Fruit fly (Drosophila melanogaster) whole organism, embryonic: ENCODE data around the gene CG42449.
A peak's percentile ranks its signal among the peaks of the same experiment; 100 is the strongest.

Experiments used
- ATbp ChIP-seq: fragments of 200-800 bp; sonication (Bioruptor generic); optimal IDR thresholded peaks from 2 replicates; lab custom pipeline; 2017; ENCODE audit warnings: missing biosample characterization, mild to moderate bottlenecking, missing genetic modification characterization, missing genetic modification reagents
- Asciz ChIP-seq: fragments of 200-800 bp; sonication (Bioruptor generic); optimal IDR thresholded peaks from 2 replicates; lab custom pipeline; 2017; ENCODE audit warnings: missing biosample characterization, mild to moderate bottlenecking, missing genetic modification characterization, missing genetic modification reagents
- CG12219 ChIP-seq: fragments of 200-800 bp; sonication (Bioruptor generic); optimal IDR thresholded peaks from 3 replicates; lab custom pipeline; 2018; ENCODE audit warnings: missing biosample characterization, mild to moderate bottlenecking, missing genetic modification characterization
- CG12744 ChIP-seq: fragments of 200-800 bp; sonication (Bioruptor generic); optimal IDR thresholded peaks from 2 replicates; lab custom pipeline; 2016; ENCODE audit warnings: missing biosample characterization, missing genetic modification characterization
- CG16813 ChIP-seq: fragments of 200-800 bp; sonication (Bioruptor generic); IDR thresholded peaks from 3 replicates; pipeline ENCODE4 v1.3.6; 2022; ENCODE audit warnings: missing biosample characterization, missing genetic modification characterization; ENCODE audit not compliant: partially characterized antibody
- CG16815 ChIP-seq: fragments of 200-800 bp; sonication (Bioruptor generic); optimal IDR thresholded peaks from 3 replicates; lab custom pipeline; 2017; ENCODE audit warnings: missing biosample characterization, mild to moderate bottlenecking, missing genetic modification characterization
- CG18599 ChIP-seq: fragments of 200-800 bp; sonication (Bioruptor generic); optimal IDR thresholded peaks from 3 replicates; lab custom pipeline; 2017; ENCODE audit warnings: missing biosample characterization, missing genetic modification characterization, mild to moderate bottlenecking, moderate library complexity, missing genetic modification reagents
- CG2116 ChIP-seq: fragments of 200-800 bp; sonication (Bioruptor generic); optimal IDR thresholded peaks from 3 replicates; lab custom pipeline; 2018; ENCODE audit warnings: missing biosample characterization, mild to moderate bottlenecking, missing genetic modification characterization
- CG3065 ChIP-seq: fragments of 200-800 bp; sonication (Bioruptor generic); optimal IDR thresholded peaks from 2 replicates; lab custom pipeline; 2016; ENCODE audit warnings: missing biosample characterization, missing genetic modification characterization
- CG31388 ChIP-seq: fragments of 200-800 bp; sonication (Bioruptor generic); optimal IDR thresholded peaks from 2 replicates; lab custom pipeline; 2016; ENCODE audit warnings: missing biosample characterization, missing genetic modification characterization
- CG42726 ChIP-seq: fragments of 200-800 bp; sonication (Bioruptor generic); IDR thresholded peaks from 2 replicates; pipeline ENCODE4 v1.3.6; 2022; ENCODE audit warnings: missing biosample characterization, missing genetic modification characterization; ENCODE audit not compliant: partially characterized antibody
- CG4617 ChIP-seq: fragments of 200-800 bp; sonication (Bioruptor generic); optimal IDR thresholded peaks from 3 replicates; lab custom pipeline; 2016; ENCODE audit warnings: missing biosample characterization, missing genetic modification characterization, borderline replicate concordance
- CG6654 ChIP-seq: fragments of 200-800 bp; sonication (Bioruptor generic); optimal IDR thresholded peaks from 2 replicates; lab custom pipeline; 2017; ENCODE audit warnings: missing biosample characterization, mild to moderate bottlenecking, missing genetic modification characterization
- CG6765 ChIP-seq: fragments of 200-800 bp; sonication (Bioruptor generic); optimal IDR thresholded peaks from 3 replicates; lab custom pipeline; 2017; ENCODE audit warnings: missing biosample characterization, mild to moderate bottlenecking, missing genetic modification characterization
- CG8089 ChIP-seq: fragments of 200-800 bp; sonication (Bioruptor generic); optimal IDR thresholded peaks from 3 replicates; lab custom pipeline; 2016; ENCODE audit warnings: missing biosample characterization, missing genetic modification characterization
- CG8290 ChIP-seq, 3 experiments: fragments of 200-800 bp; sonication (Bioruptor generic); optimal IDR thresholded peaks; 2 replicates each; lab custom pipeline; 2016 to 2019; ENCODE audit warnings: missing biosample characterization in 3 of 3, missing genetic modification characterization in 3 of 3, mild to moderate bottlenecking in 2 of 3, moderate library complexity in 1 of 3
- CG8478 ChIP-seq: fragments of >200 bp; optimal IDR thresholded peaks from 2 replicates; lab custom pipeline; 2018
- CG8765 ChIP-seq: fragments of 200-800 bp; sonication (Bioruptor generic); IDR thresholded peaks from 2 replicates; pipeline ENCODE4 v1.3.6; 2022; ENCODE audit warnings: missing biosample characterization, missing genetic modification characterization
- CG9215 ChIP-seq: fragments of 200-800 bp; sonication (Bioruptor generic); IDR thresholded peaks from 2 replicates; pipeline ENCODE4 v1.3.6; 2022; ENCODE audit warnings: missing biosample characterization, missing genetic modification characterization
- Camta ChIP-seq: fragments of 200-800 bp; sonication (Bioruptor generic); optimal IDR thresholded peaks from 2 replicates; lab custom pipeline; 2016; ENCODE audit warnings: missing biosample characterization, missing genetic modification characterization
- E2f1 ChIP-seq: fragments of 200-800 bp; sonication (Bioruptor generic); IDR thresholded peaks from 2 replicates; pipeline ENCODE4 v1.3.6; 2022; ENCODE audit warnings: missing biosample characterization, missing genetic modification characterization
- Hey ChIP-seq: fragments of 200-800 bp; sonication (Bioruptor generic); optimal IDR thresholded peaks from 3 replicates; lab custom pipeline; 2018; ENCODE audit warnings: missing biosample characterization, mild to moderate bottlenecking, missing genetic modification characterization
- MTF-1 ChIP-seq: fragments of 200-800 bp; sonication (Bioruptor generic); optimal IDR thresholded peaks from 2 replicates; lab custom pipeline; 2018; ENCODE audit warnings: missing biosample characterization, mild to moderate bottlenecking, missing genetic modification characterization, borderline replicate concordance
- Meics ChIP-seq: fragments of 200-800 bp; sonication (Bioruptor generic); optimal IDR thresholded peaks from 2 replicates; lab custom pipeline; 2017; ENCODE audit warnings: missing biosample characterization, mild to moderate bottlenecking, missing genetic modification characterization
- NC2α ChIP-seq: fragments of 200-800 bp; sonication (Bioruptor generic); optimal IDR thresholded peaks from 2 replicates; lab custom pipeline; 2016; ENCODE audit warnings: missing biosample characterization, missing genetic modification characterization
- NK7.1 ChIP-seq: fragments of 200-800 bp; sonication (Bioruptor generic); optimal IDR thresholded peaks from 3 replicates; lab custom pipeline; 2016; ENCODE audit warnings: missing biosample characterization, missing genetic modification characterization
- Rfx ChIP-seq: fragments of 200-800 bp; sonication (Bioruptor generic); IDR thresholded peaks from 2 replicates; pipeline ENCODE4 v1.3.6; 2022; ENCODE audit warnings: missing biosample characterization, missing genetic modification characterization
- Sry-β ChIP-seq: fragments of 200-800 bp; sonication (Bioruptor generic); optimal IDR thresholded peaks from 2 replicates; lab custom pipeline; 2018; ENCODE audit warnings: missing biosample characterization, mild to moderate bottlenecking, missing genetic modification characterization, moderate library complexity
- Stat92E ChIP-seq, 3 experiments: fragments of >200 bp in 2 of 3; fragments of 200-800 bp in 1 of 3; sonication (Bioruptor generic) in 1 of 3; optimal IDR thresholded peaks; 2 replicates each; lab custom pipeline; 2017 to 2019; ENCODE audit warnings: missing biosample characterization in 3 of 3, missing genetic modification characterization in 3 of 3, mild to moderate bottlenecking in 1 of 3, moderate library complexity in 1 of 3
- TFAM ChIP-seq: fragments of 200-800 bp; sonication (Bioruptor generic); optimal IDR thresholded peaks from 2 replicates; lab custom pipeline; 2017; ENCODE audit warnings: missing biosample characterization, missing genetic modification characterization, inconsistent platforms
- ac ChIP-seq: fragments of 200-800 bp; sonication (Bioruptor generic); optimal IDR thresholded peaks from 3 replicates; lab custom pipeline; 2017; ENCODE audit warnings: missing biosample characterization, mild to moderate bottlenecking, missing genetic modification characterization
- ato ChIP-seq: fragments of 200-800 bp; sonication (Bioruptor generic); IDR thresholded peaks from 2 replicates; pipeline ENCODE4 v1.3.6; 2022; ENCODE audit warnings: missing biosample characterization, missing genetic modification characterization; ENCODE audit not compliant: partially characterized antibody
- bab2 ChIP-seq: fragments of 200-800 bp; sonication (Bioruptor generic); optimal IDR thresholded peaks from 2 replicates; lab custom pipeline; 2016; ENCODE audit warnings: missing biosample characterization, missing genetic modification characterization
- bowl ChIP-seq: fragments of 200-800 bp; sonication (Bioruptor generic); IDR thresholded peaks from 2 replicates; pipeline ENCODE4 v1.3.6; 2022; ENCODE audit warnings: missing biosample characterization, missing genetic modification characterization
- br ChIP-seq: fragments of >200 bp; optimal IDR thresholded peaks from 2 replicates; lab custom pipeline; 2017
- corto ChIP-seq: fragments of 200-800 bp; sonication (Bioruptor generic); optimal IDR thresholded peaks from 2 replicates; lab custom pipeline; 2016; ENCODE audit warnings: missing biosample characterization, mild to moderate bottlenecking, missing genetic modification characterization, moderate library complexity
- da ChIP-seq: fragments of 200-800 bp; sonication (Bioruptor generic); optimal IDR thresholded peaks from 2 replicates; lab custom pipeline; 2016; ENCODE audit warnings: missing biosample characterization, missing genetic modification characterization
- dmrt11E ChIP-seq: fragments of 200-800 bp; sonication (Bioruptor generic); optimal IDR thresholded peaks from 3 replicates; lab custom pipeline; 2018; ENCODE audit warnings: missing biosample characterization, mild to moderate bottlenecking, missing genetic modification characterization, moderate library complexity
- gcm2 ChIP-seq: fragments of 200-800 bp; sonication (Bioruptor generic); optimal IDR thresholded peaks from 2 replicates; lab custom pipeline; 2016; ENCODE audit warnings: missing biosample characterization, missing genetic modification characterization
- gem ChIP-seq: fragments of 200-800 bp; sonication (Bioruptor generic); optimal IDR thresholded peaks from 2 replicates; lab custom pipeline; 2019; ENCODE audit warnings: missing biosample characterization, mild to moderate bottlenecking, missing genetic modification characterization, moderate library complexity
- gsb ChIP-seq: fragments of 200-800 bp; sonication (Bioruptor generic); IDR thresholded peaks from 2 replicates; pipeline ENCODE4 v1.3.6; 2022; ENCODE audit warnings: missing biosample characterization, missing genetic modification characterization
- kah ChIP-seq: fragments of 200-800 bp; sonication (Bioruptor generic); optimal IDR thresholded peaks from 2 replicates; lab custom pipeline; 2018; ENCODE audit warnings: missing biosample characterization, mild to moderate bottlenecking, missing genetic modification characterization
- org-1 ChIP-seq: fragments of 200-800 bp; sonication (Bioruptor generic); optimal IDR thresholded peaks from 2 replicates; lab custom pipeline; 2017; ENCODE audit warnings: missing biosample characterization, missing genetic modification characterization
- rib ChIP-seq: fragments of 200-800 bp; sonication (Bioruptor generic); IDR thresholded peaks from 2 replicates; pipeline ENCODE4 v1.3.6; 2022; ENCODE audit warnings: missing biosample characterization, missing genetic modification characterization
- ro ChIP-seq: fragments of 200-800 bp; sonication (Bioruptor generic); IDR thresholded peaks from 2 replicates; pipeline ENCODE4 v1.3.6; 2022; ENCODE audit warnings: missing biosample characterization, missing genetic modification characterization
- sim ChIP-seq: fragments of 200-800 bp; sonication (Bioruptor generic); IDR thresholded peaks from 2 replicates; pipeline ENCODE4 v1.3.6; 2022; ENCODE audit warnings: missing biosample characterization, missing genetic modification characterization
- ssp ChIP-seq: fragments of 200-800 bp; sonication (Bioruptor generic); IDR thresholded peaks from 2 replicates; pipeline ENCODE4 v1.3.6; 2022; ENCODE audit warnings: missing biosample characterization, missing genetic modification characterization
- tin ChIP-seq: fragments of 200-800 bp; sonication (Bioruptor generic); optimal IDR thresholded peaks from 3 replicates; lab custom pipeline; 2016; ENCODE audit warnings: missing biosample characterization, missing genetic modification characterization

Gene CG42449

DNA sequence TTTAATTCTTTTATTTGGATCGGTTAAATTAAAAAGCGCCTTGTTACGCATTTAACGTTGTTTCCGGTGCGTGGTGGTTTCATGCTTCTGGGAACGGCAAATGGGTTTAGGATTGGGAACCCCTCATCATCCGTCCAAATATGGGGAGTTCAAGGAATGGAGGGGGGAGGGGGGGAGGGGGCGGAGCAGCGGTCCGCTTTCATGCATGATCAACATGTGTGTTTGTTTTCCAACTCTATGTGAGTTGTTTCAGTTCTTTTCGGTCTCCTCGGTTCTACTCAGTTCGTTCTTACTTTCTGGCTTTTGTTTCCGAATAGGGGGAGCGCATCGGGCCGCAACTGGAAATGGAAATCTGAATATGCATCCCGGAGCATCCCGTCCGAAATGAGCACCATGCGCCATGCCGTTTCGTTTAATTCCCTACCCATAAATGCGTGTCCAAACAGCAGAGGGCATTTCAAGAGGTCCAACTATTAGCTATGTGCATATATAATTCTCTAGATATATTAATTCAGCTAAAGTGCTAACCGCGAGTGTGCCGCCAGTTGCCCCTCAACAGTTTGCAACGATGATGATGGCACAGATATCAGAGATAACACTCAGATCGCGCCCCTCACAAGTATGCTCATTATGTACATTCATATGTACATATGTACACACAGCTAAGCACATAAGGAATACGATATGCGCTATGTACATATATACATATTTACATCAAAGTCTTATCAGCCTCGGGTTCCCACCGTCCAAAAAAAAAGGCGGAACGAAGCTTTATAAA, 5.5 kb upstream of the CG42449 start (continued):
- peak; percentile 86 for TF ChIP-seq dmrt11E (tag; lab: Kevin White, UChicago)
- no peak for TF ChIP-seq CG16813 (GFP tag; lab: Robert Waterston, UW)
- peak; percentile 92 for TF ChIP-seq gem
- peak; percentile 94 for TF ChIP-seq Hey (tag; lab: Kevin White, UChicago)
- TF ChIP-seq ac (GFP tag; lab: Kevin White, UChicago), result peak; percentile 94
- peak; percentile 74 for TF ChIP-seq gcm2 (GFP tag; lab: Kevin White, UChicago)
- TF ChIP-seq CG8089, result peak; percentile 94
- peak; percentile 92 for TF ChIP-seq org-1 (GFP tag; lab: Kevin White, UChicago)
- TF ChIP-seq NK7.1 (GFP tag; lab: Kevin White, UChicago), result peak; percentile 92
- TF ChIP-seq ro (GFP tag; lab: Robert Waterston, UW), result no peak
- peak; percentile 95 for TF ChIP-seq CG18599 (GFP tag; lab: Kevin White, UChicago)
- peak; percentile 48 for TF ChIP-seq ssp (GFP tag; lab: Robert Waterston, UW)
- TF ChIP-seq kah (GFP tag; lab: Kevin White, UChicago), result peak; percentile 81
- peak; percentile 64 for TF ChIP-seq CG6654 (GFP tag; lab: Kevin White, UChicago)
- TF ChIP-seq CG31388 (GFP tag; lab: Kevin White, UChicago), result peak; percentile 83
- TF ChIP-seq Meics (GFP tag; lab: Kevin White, UChicago), result peak; percentile 92
- peak; percentile 93 for TF ChIP-seq sim (GFP tag; lab: Robert Waterston, UW)
- TF ChIP-seq bowl, result 0 out of 2 replicates have a peak, but pooled peaks have one; percentile 45
- TF ChIP-seq rib (GFP tag; lab: Robert Waterston, UW), result peak; percentile 90
- TF ChIP-seq CG8290 (GFP tag; optimal IDR thresholded peaks at IDR 0.05; lab: Kevin White, UChicago), result peak; percentile 86
- TF ChIP-seq CG8290 (tag; optimal IDR thresholded peaks at IDR 0.05; lab: Kevin White, UChicago), result peak; percentile 98 to 99
- peak in 1 of 3 experiments; percentile 39 for TF ChIP-seq Stat92E (GFP tag; optimal IDR thresholded peaks at IDR 0.05; lab: Kevin White, UChicago)
- peak; percentile 87 for TF ChIP-seq gsb (GFP tag; lab: Robert Waterston, UW)
- TF ChIP-seq ATbp, result peak; percentile 99
- 0 out of 2 replicates have a peak, but pooled peaks have one; percentile 20 for TF ChIP-seq CG8765 (GFP tag; lab: Robert Waterston, UW)
- peak; percentile 90 for TF ChIP-seq CG12219 (GFP tag; lab: Kevin White, UChicago)
- peak; percentile 72; the same call in 1 of the 2 replicates for TF ChIP-seq E2f1
- peak; percentile 82 for TF ChIP-seq CG2116 (GFP tag; lab: Kevin White, UChicago)
- TF ChIP-seq Rfx (GFP tag; lab: Robert Waterston, UW), result peak; percentile 91
- peak; percentile 83 for TF ChIP-seq tin (GFP tag; lab: Kevin White, UChicago)
- TF ChIP-seq da (GFP tag; lab: Kevin White, UChicago), result peak; percentile 87
- TF ChIP-seq ato, result no peak
- peak; percentile 97 for TF ChIP-seq bab2
- TF ChIP-seq CG12744 (GFP tag; lab: Kevin White, UChicago), result peak; percentile 85
- peak; percentile 99 for TF ChIP-seq Asciz (GFP tag; lab: Kevin White, UChicago)
- peak; percentile 84 for TF ChIP-seq TFAM (GFP tag; lab: Kevin White, UChicago)
- peak; percentile 77 for TF ChIP-seq Sry-β
- TF ChIP-seq corto (GFP tag; lab: Kevin White, UChicago), result no peak
- TF ChIP-seq MTF-1, result peak; percentile 98
- no peak for TF ChIP-seq CG42726 (GFP tag; lab: Robert Waterston, UW)
- TF ChIP-seq CG8478 (lab: Kevin White, UChicago), result no peak
- peak; percentile 15; the same call in 1 of the 2 replicates for TF ChIP-seq CG9215
- no peak for TF ChIP-seq br (lab: Kevin White, UChicago)
- TF ChIP-seq CG4617 (GFP tag; lab: Kevin White, UChicago), result peak; percentile 59
- TF ChIP-seq CG3065 (GFP tag; lab: Kevin White, UChicago), result peak; percentile 65
- peak; percentile 95 for TF ChIP-seq Camta (GFP tag; lab: Kevin White, UChicago)
- peak; percentile 91 for TF ChIP-seq CG6765 (GFP tag; lab: Kevin White, UChicago)
- TF ChIP-seq NC2α (GFP tag; lab: Kevin White, UChicago), result peak; percentile 94
- TF ChIP-seq CG16815, result peak; percentile 28
